Worm (Caenorhabditis elegans) whole organism, mixed stage, embryonic: ENCODE results near the gene nkb-3.

Source experiments
- M03D4.4 ChIP-seq: sonication (generic microtip); optimal IDR thresholded peaks from 2 replicates; lab custom pipeline; 2017; ENCODE audit warnings: mild to moderate bottlenecking, missing genetic modification characterization, missing compliant biosample characterization
- blmp-1 ChIP-seq: fragments of 150-350 bp; optimal IDR thresholded peaks from 2 replicates; lab custom pipeline; 2014; ENCODE audit warnings: missing biosample characterization, missing genetic modification characterization
- cnd-1 ChIP-seq: fragments of 200-800 bp; sonication (Bioruptor generic); optimal IDR thresholded peaks from 2 replicates; lab custom pipeline; 2018; ENCODE audit warnings: mild to moderate bottlenecking, missing genetic modification characterization, missing compliant biosample characterization
- drap-1 ChIP-seq: fragments of 200-800 bp; sonication (Bioruptor generic); optimal IDR thresholded peaks from 3 replicates; lab custom pipeline; 2018; ENCODE audit warnings: mild to moderate bottlenecking, missing genetic modification characterization, missing compliant biosample characterization
- elt-3 ChIP-seq: fragments of 150-350 bp; optimal IDR thresholded peaks from 2 replicates; lab custom pipeline; 2014; ENCODE audit warnings: missing biosample characterization, missing genetic modification characterization
- lsy-2 ChIP-seq: fragments of 150-350 bp; optimal IDR thresholded peaks from 2 replicates; lab custom pipeline; 2014; ENCODE audit warnings: missing biosample characterization, missing genetic modification characterization
- nhr-12 ChIP-seq: fragments of 150-350 bp; optimal IDR thresholded peaks from 2 replicates; lab custom pipeline; 2014; ENCODE audit warnings: missing biosample characterization, missing genetic modification characterization
- nhr-28 ChIP-seq: fragments of 150-350 bp; optimal IDR thresholded peaks from 2 replicates; lab custom pipeline; 2014; ENCODE audit warnings: missing biosample characterization, missing genetic modification characterization
- nhr-76 ChIP-seq: sonication (generic microtip); optimal IDR thresholded peaks from 2 replicates; lab custom pipeline; 2017; ENCODE audit warnings: missing biosample characterization, missing genetic modification characterization
- snpc-4 ChIP-seq: fragments of 150-350 bp; optimal IDR thresholded peaks from 2 replicates; lab custom pipeline; 2014; ENCODE audit warnings: missing biosample characterization, missing genetic modification characterization
- unc-120 ChIP-seq: sonication (generic microtip); optimal IDR thresholded peaks from 2 replicates; lab custom pipeline; 2017; ENCODE audit warnings: missing genetic modification characterization, missing compliant biosample characterization; ENCODE audit not compliant: poor library complexity, severe bottlenecking
- unc-39 ChIP-seq: fragments of 150-350 bp; optimal IDR thresholded peaks from 2 replicates; lab custom pipeline; 2014; ENCODE audit warnings: missing biosample characterization, missing genetic modification characterization

ce11 chrX:13811929-13812328 is 41.6 kb upstream of the nkb-3 start:
- no peak for TF ChIP-seq lsy-2 (tag; lab: Kevin White, UChicago)
- no peak for TF ChIP-seq cnd-1 (tag; lab: Kevin White, UChicago)
- TF ChIP-seq blmp-1 (tag; lab: Kevin White, UChicago), result no peak
- TF ChIP-seq nhr-12 (tag; lab: Kevin White, UChicago), result no peak
- TF ChIP-seq M03D4.4 (tag; lab: Kevin White, UChicago), result no peak
- TF ChIP-seq nhr-28 (tag; lab: Kevin White, UChicago), result no peak
- TF ChIP-seq nhr-76, result no peak
- no peak for TF ChIP-seq drap-1
- TF ChIP-seq snpc-4 (tag; lab: Kevin White, UChicago), result no peak
- no peak for TF ChIP-seq unc-39 (tag; lab: Kevin White, UChicago)
- no peak for TF ChIP-seq unc-120
- TF ChIP-seq elt-3 (tag; lab: Kevin White, UChicago), result no peak
